Fruit fly (Drosophila melanogaster): ENCODE measurements around the gene CG4213.

The CG4213 gene

DNA sequence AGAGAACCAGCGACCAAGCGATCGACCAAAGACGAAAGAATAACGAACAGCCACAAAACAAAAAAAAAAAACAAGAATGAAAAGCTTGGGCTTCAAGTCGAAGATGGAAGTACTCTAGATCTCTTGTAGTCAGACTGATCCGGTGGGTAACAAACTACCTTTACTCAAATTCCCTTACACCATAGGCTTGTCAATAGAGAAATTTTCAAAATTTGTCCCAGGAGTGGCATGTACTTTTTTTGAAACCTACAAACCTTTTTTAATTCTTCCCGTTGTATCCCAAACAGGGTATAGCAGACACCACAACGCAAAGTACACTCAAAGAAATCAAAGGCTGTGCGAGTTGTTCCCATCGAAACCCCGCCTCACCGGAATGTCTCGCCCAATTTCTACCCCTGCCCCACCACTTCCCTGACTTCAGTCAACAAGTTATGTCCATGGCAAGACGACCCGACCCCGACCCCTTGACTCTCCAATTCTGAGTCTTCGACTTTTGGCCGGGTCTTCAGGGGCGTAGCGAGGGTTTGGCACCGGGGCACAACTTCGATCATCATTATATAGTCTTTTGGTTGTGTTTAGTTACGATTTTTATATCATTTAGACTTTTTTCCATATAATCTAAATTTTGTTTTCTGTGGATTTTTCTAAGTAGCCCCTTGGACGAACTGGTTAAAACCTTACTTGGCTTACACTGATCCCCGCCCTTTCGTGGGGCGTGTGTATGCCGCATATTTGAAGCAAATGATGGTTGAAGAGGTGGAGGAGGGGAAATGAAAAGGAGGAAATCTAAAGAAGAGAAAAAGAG, 27.9 kb upstream of the CG4213 start (continued):
- TF ChIP-seq CG14965 (GFP tag; optimal IDR thresholded peaks at IDR 0.05; ENCODE audit: borderline replicate concordance) (no peak), Myb (GFP tag; optimal IDR thresholded peaks at IDR 0.05) (peak; percentile 44), Drgx (GFP tag; IDR thresholded peaks at IDR 0.05) (peak; percentile 58), Bteb2 (GFP tag; optimal IDR thresholded peaks at IDR 0.05) (peak; percentile 23), CG10209 (GFP tag; optimal IDR thresholded peaks at IDR 0.05) (peak; percentile 20), Taf1 (GFP tag; IDR thresholded peaks at IDR 0.05) (no peak), CG7928 (GFP tag; optimal IDR thresholded peaks at IDR 0.05) (no peak), CG12744 (GFP tag; optimal IDR thresholded peaks at IDR 0.05) (no peak), CG12299 (tag; optimal IDR thresholded peaks at IDR 0.05) (peak; percentile 5), ara (GFP tag; IDR thresholded peaks at IDR 0.05) (peak; percentile 58; the same call in 1 of the 2 replicates), CG1233 (GFP tag; optimal IDR thresholded peaks at IDR 0.05) (peak; percentile 25)

- TF ChIP-seq Hr78 (GFP tag; optimal IDR thresholded peaks at IDR 0.05) (peak in 1 of 2 experiments; percentile 81), CG15011 (GFP tag; optimal IDR thresholded peaks at IDR 0.05) (no peak), HmgD (GFP tag; optimal IDR thresholded peaks at IDR 0.05) (no peak), sd (tag; optimal IDR thresholded peaks at IDR 0.05) (peak; percentile 90), ttk (GFP tag; IDR thresholded peaks at IDR 0.05) (0 out of 2 replicates have a peak, but pooled peaks have one; percentile 23), CG17359 (tag; optimal IDR thresholded peaks at IDR 0.05) (no peak), chinmo (GFP tag; IDR thresholded peaks at IDR 0.05; ENCODE audit: partially characterized antibody) (0 out of 4 replicates have a peak, but pooled peaks have one; percentile 18), CG15514 (GFP tag; optimal IDR thresholded peaks at IDR 0.05) (no peak), Nf-YA (GFP tag; IDR thresholded peaks at IDR 0.05) (no peak)
Measured at dm6 chr2L:428380-428989, 26.5 kb upstream of the CG4213 start.

- TF ChIP-seq abd-A (tag; optimal IDR thresholded peaks at IDR 0.05) (no peak), al (GFP tag; IDR thresholded peaks at IDR 0.05) (no peak), Hand (GFP tag; optimal IDR thresholded peaks at IDR 0.05) (no peak), CG6683 (GFP tag; optimal IDR thresholded peaks at IDR 0.05) (no peak), MESR4 (GFP tag; optimal IDR thresholded peaks at IDR 0.05) (no peak), en (GFP tag; optimal IDR thresholded peaks at IDR 0.05) (no peak), pan (optimal IDR thresholded peaks at IDR 0.05) (no peak), pan (GFP tag; optimal IDR thresholded peaks at IDR 0.05 in 1 of 2, IDR thresholded peaks at IDR 0.05 in 1 of 2) (no peak), sim (GFP tag; IDR thresholded peaks at IDR 0.05) (no peak), CG3281 (GFP tag; optimal IDR thresholded peaks at IDR 0.05) (no peak), CG3163 (GFP tag; optimal IDR thresholded peaks at IDR 0.05) (no peak), Pdp1 (GFP tag; optimal IDR thresholded peaks at IDR 0.05) (peak in 1 of 2 experiments; percentile 13), maf-S (GFP tag; optimal IDR thresholded peaks at IDR 0.05) (no peak), lab (GFP tag; optimal IDR thresholded peaks at IDR 0.05) (no peak), Asciz (GFP tag; optimal IDR thresholded peaks at IDR 0.05) (no peak), Trl (optimal IDR thresholded peaks at IDR 0.05) (no peak), Trl (GFP tag; optimal IDR thresholded peaks at IDR 0.05) (no peak), lbe (GFP tag; optimal IDR thresholded peaks at IDR 0.05) (peak; percentile 86), CG8359 (GFP tag; optimal IDR thresholded peaks at IDR 0.05; ENCODE audit: borderline replicate concordance) (no peak), CG7556 (GFP tag; optimal IDR thresholded peaks at IDR 0.05) (no peak), CG13424 (tag; optimal IDR thresholded peaks at IDR 0.05) (no peak), pros (GFP tag; optimal IDR thresholded peaks at IDR 0.05) (no peak), tll (GFP tag; optimal IDR thresholded peaks at IDR 0.05) (no peak)
Measured at dm6 chr2L:427338-428234, 25.6 kb upstream of the CG4213 start.

Measured in whole organism, embryonic.